Worm (Caenorhabditis elegans): ENCODE measurements around the gene srd-39.

- TF ChIP-seq ama-1 (optimal IDR thresholded peaks at IDR 0.05) (no peak), dpl-1 (GFP tag; optimal IDR thresholded peaks at IDR 0.05) (no peak), hlh-30 (tag; optimal IDR thresholded peaks at IDR 0.05; ENCODE audit: insufficient read depth) (no peak), lsy-2 (tag; optimal IDR thresholded peaks at IDR 0.05) (no peak), egl-43 (GFP tag; IDR thresholded peaks at IDR 0.05) (no peak), fkh-10 (GFP tag; optimal IDR thresholded peaks at IDR 0.05) (no peak), ceh-44 (GFP tag; IDR thresholded peaks at IDR 0.05) (no peak), nhr-111 (GFP tag; optimal IDR thresholded peaks at IDR 0.05) (no peak)
Measured at ce11 chrX:13303357-13303756, 3.0 kb upstream of the srd-39 start, which contains the start of gene srd-42.

Data from whole organism, L4 larva.